Fruit fly (Drosophila melanogaster): ENCODE measurements around the gene ple.

DNA sequence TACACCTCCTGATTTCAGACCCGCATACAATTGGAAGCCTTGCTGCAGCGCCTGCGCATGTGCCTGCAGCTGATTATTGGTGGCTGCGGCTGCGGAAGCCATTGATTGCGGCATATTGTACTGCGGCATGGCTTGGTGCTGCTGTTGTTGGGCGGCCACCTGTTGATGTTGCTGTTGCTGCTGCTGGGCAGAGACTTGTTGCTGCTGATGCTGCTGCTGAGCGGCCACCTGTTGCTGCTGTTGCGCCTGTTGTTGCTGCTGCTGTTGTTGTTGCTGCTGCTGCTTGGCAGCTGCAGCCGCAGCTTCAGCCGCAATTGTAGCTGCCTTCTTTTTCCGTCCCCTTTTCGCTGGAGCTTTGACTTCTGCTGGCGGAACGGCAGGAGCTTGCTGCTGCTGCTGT is 11.8 kb upstream of the ple start:
- TF ChIP-seq Hr4 (GFP tag; optimal IDR thresholded peaks at IDR 0.05) = no peak
- TF ChIP-seq net (GFP tag; optimal IDR thresholded peaks at IDR 0.05) = no peak
- no peak for TF ChIP-seq CG7368 (GFP tag; optimal IDR thresholded peaks at IDR 0.05)
- TF ChIP-seq dsx (GFP tag; optimal IDR thresholded peaks at IDR 0.05; ENCODE audit: poor library complexity, severe bottlenecking) = no peak
- TF ChIP-seq fd59A (GFP tag; optimal IDR thresholded peaks at IDR 0.05) = no peak
- no peak for TF ChIP-seq Lpt (GFP tag; optimal IDR thresholded peaks at IDR 0.05)
- TF ChIP-seq svp (GFP tag) = no peak
- no peak for TF ChIP-seq CG9139 (GFP tag; optimal IDR thresholded peaks at IDR 0.05)
- no peak for TF ChIP-seq vri (GFP tag; optimal IDR thresholded peaks at IDR 0.05)
- no peak for TF ChIP-seq Smox (GFP tag; optimal IDR thresholded peaks at IDR 0.05)
- TF ChIP-seq Met (GFP tag; optimal IDR thresholded peaks at IDR 0.05) = no peak
- TF ChIP-seq CG15336 (GFP tag; IDR thresholded peaks at IDR 0.05) = no peak

All from whole organism, prepupa.